Fruit fly (Drosophila melanogaster) whole organism, adult: ENCODE data around the gene Ent3.

Experiments
- CG11617 ChIP-seq: fragments of 200-800 bp; sonication (Bioruptor generic); optimal IDR thresholded peaks from 2 replicates; lab custom pipeline; 2017; ENCODE audit warnings: mild to moderate bottlenecking, missing biosample characterization, missing genetic modification reagents, missing genetic modification characterization
- CG12768 ChIP-seq: fragments of 200-800 bp; sonication (Bioruptor generic); optimal IDR thresholded peaks from 2 replicates; lab custom pipeline; 2017; ENCODE audit warnings: missing biosample characterization, missing genetic modification characterization, mild to moderate bottlenecking, moderate library complexity, missing genetic modification reagents
- CG1620 ChIP-seq: fragments of 200-800 bp; sonication (Bioruptor generic); optimal IDR thresholded peaks from 2 replicates; lab custom pipeline; 2016; ENCODE audit warnings: missing biosample characterization, missing genetic modification characterization
- CG5204 ChIP-seq: fragments of 200-800 bp; sonication (Bioruptor generic); optimal IDR thresholded peaks from 2 replicates; lab custom pipeline; 2016; ENCODE audit warnings: missing biosample characterization, missing genetic modification characterization
- Crg-1 ChIP-seq: fragments of 200-800 bp; sonication (Bioruptor generic); optimal IDR thresholded peaks from 2 replicates; lab custom pipeline; 2016; ENCODE audit warnings: missing biosample characterization, missing genetic modification characterization
- bab1 ChIP-seq: fragments of 200-800 bp; sonication (Bioruptor generic); optimal IDR thresholded peaks from 3 replicates; lab custom pipeline; 2019; ENCODE audit warnings: missing biosample characterization, mild to moderate bottlenecking, missing genetic modification characterization, moderate library complexity
- cic ChIP-seq: fragments of 200-800 bp; sonication (Bioruptor generic); optimal IDR thresholded peaks from 2 replicates; lab custom pipeline; 2017; ENCODE audit warnings: missing biosample characterization, mild to moderate bottlenecking, missing genetic modification characterization, moderate library complexity
- cnc ChIP-seq, 2 experiments: fragments of >200 bp; optimal IDR thresholded peaks; 2 replicates each; lab custom pipeline; 2017
- kay ChIP-seq: fragments of 200-800 bp; sonication (Bioruptor generic); peaks from one replicate; lab custom pipeline; 2016; ENCODE audit warnings: missing biosample characterization, missing genetic modification characterization, borderline replicate concordance
- pad ChIP-seq: fragments of 200-800 bp; sonication (Bioruptor generic); optimal IDR thresholded peaks from 3 replicates; lab custom pipeline; 2017; ENCODE audit warnings: missing biosample characterization, missing genetic modification characterization, mild to moderate bottlenecking, moderate library complexity, missing genetic modification reagents
- tj ChIP-seq: fragments of 200-800 bp; sonication (Bioruptor generic); optimal IDR thresholded peaks from 3 replicates; lab custom pipeline; 2017; ENCODE audit warnings: missing biosample characterization, mild to moderate bottlenecking, missing genetic modification characterization, moderate library complexity

dm6 chr3L:12902579-12903228 lies 49.3 kb downstream of the Ent3 start, which contains the start of gene CG12520:
- TF ChIP-seq tj (GFP tag; lab: Kevin White, UChicago) (no peak), CG12768 (GFP tag; lab: Kevin White, UChicago) (no peak), kay (GFP tag; lab: Kevin White, UChicago) (peak; percentile 89), Crg-1 (GFP tag; lab: Kevin White, UChicago) (no peak), cnc (optimal IDR thresholded peaks at IDR 0.05; lab: Kevin White, UChicago) (no peak), CG11617 (no peak), CG1620 (GFP tag; lab: Kevin White, UChicago) (no peak), bab1 (GFP tag; lab: Kevin White, UChicago) (peak; percentile 10), cic (GFP tag; lab: Kevin White, UChicago) (no peak), pad (GFP tag; lab: Kevin White, UChicago) (no peak), CG5204 (GFP tag; lab: Kevin White, UChicago) (no peak)
